Fruit fly (Drosophila melanogaster) whole organism, embryonic: ENCODE results near the gene shd.
A peak's percentile ranks its signal among the peaks of the same experiment; 100 is the strongest.

Source experiments
- Antp ChIP-seq: fragments of 200-800 bp; sonication (Bioruptor generic); optimal IDR thresholded peaks from 3 replicates; lab custom pipeline; 2016; ENCODE audit warnings: missing biosample characterization, missing genetic modification characterization
- Atf6 ChIP-seq: fragments of 200-800 bp; sonication (Bioruptor generic); IDR thresholded peaks from 2 replicates; pipeline ENCODE4 v1.3.6; 2022; ENCODE audit warnings: missing biosample characterization, missing genetic modification characterization
- Awh ChIP-seq: fragments of 200-800 bp; sonication (Bioruptor generic); IDR thresholded peaks from 2 replicates; pipeline ENCODE4, ENCODE4 v1.3.6; 2022; ENCODE audit warnings: missing biosample characterization, missing genetic modification characterization
- CG10267 ChIP-seq: fragments of 200-800 bp; sonication (Bioruptor generic); optimal IDR thresholded peaks from 2 replicates; lab custom pipeline; 2018; ENCODE audit warnings: missing biosample characterization, mild to moderate bottlenecking, missing genetic modification characterization, moderate library complexity
- CG10979 ChIP-seq: fragments of 200-800 bp; sonication (Bioruptor generic); optimal IDR thresholded peaks from 2 replicates; lab custom pipeline; 2018; ENCODE audit warnings: missing biosample characterization, mild to moderate bottlenecking, missing genetic modification characterization, moderate library complexity
- CG11504 ChIP-seq: fragments of 200-800 bp; sonication (Bioruptor generic); optimal IDR thresholded peaks from 3 replicates; lab custom pipeline; 2019; ENCODE audit warnings: missing biosample characterization, mild to moderate bottlenecking, missing genetic modification characterization, moderate library complexity
- CG12391 ChIP-seq: fragments of 200-800 bp; sonication (Bioruptor generic); optimal IDR thresholded peaks from 3 replicates; lab custom pipeline; 2018; ENCODE audit warnings: missing biosample characterization, mild to moderate bottlenecking, missing genetic modification characterization, moderate library complexity
- CG17328 ChIP-seq: fragments of 200-800 bp; sonication (Bioruptor generic); IDR thresholded peaks from 2 replicates; pipeline ENCODE4 v1.3.6; 2022; ENCODE audit warnings: missing biosample characterization, missing genetic modification characterization
- CG17361 ChIP-seq: fragments of 200-800 bp; sonication (Bioruptor generic); IDR thresholded peaks from 3 replicates; pipeline ENCODE4 v1.3.6; 2022; ENCODE audit warnings: missing biosample characterization, missing genetic modification characterization
- CG17829 ChIP-seq: fragments of 200-800 bp; optimal IDR thresholded peaks from 2 replicates; lab custom pipeline; 2019; ENCODE audit warnings: missing biosample characterization, mild to moderate bottlenecking, missing genetic modification characterization, moderate library complexity
- CG18262 ChIP-seq: fragments of 200-800 bp; optimal IDR thresholded peaks from 3 replicates; lab custom pipeline; 2019; ENCODE audit warnings: missing biosample characterization, mild to moderate bottlenecking, missing genetic modification characterization, moderate library complexity
- CG2712 ChIP-seq: fragments of 200-800 bp; optimal IDR thresholded peaks from 3 replicates; lab custom pipeline; 2019; ENCODE audit warnings: missing biosample characterization, mild to moderate bottlenecking, missing genetic modification characterization, moderate library complexity
- CG3065 ChIP-seq: fragments of 200-800 bp; sonication (Bioruptor generic); optimal IDR thresholded peaks from 2 replicates; lab custom pipeline; 2016; ENCODE audit warnings: missing biosample characterization, missing genetic modification characterization
- CG31441 ChIP-seq: fragments of 200-800 bp; sonication (Bioruptor generic); IDR thresholded peaks from 2 replicates; pipeline ENCODE4 v1.3.6; 2022; ENCODE audit warnings: missing biosample characterization, missing genetic modification characterization
- CG3163 ChIP-seq: fragments of 200-800 bp; sonication (Bioruptor generic); optimal IDR thresholded peaks from 3 replicates; lab custom pipeline; 2016; ENCODE audit warnings: missing biosample characterization, missing genetic modification characterization
- CG3407 ChIP-seq: fragments of 200-800 bp; sonication (Bioruptor generic); optimal IDR thresholded peaks from 2 replicates; lab custom pipeline; 2018; ENCODE audit warnings: missing biosample characterization, mild to moderate bottlenecking, missing genetic modification characterization
- CG5245 ChIP-seq: fragments of 200-800 bp; sonication (Bioruptor generic); optimal IDR thresholded peaks from 3 replicates; lab custom pipeline; 2016; ENCODE audit warnings: missing biosample characterization, missing genetic modification characterization
- CG6689 ChIP-seq: fragments of 200-800 bp; sonication (Bioruptor generic); IDR thresholded peaks from 2 replicates; pipeline ENCODE4 v1.3.6; 2022; ENCODE audit warnings: missing biosample characterization, missing genetic modification characterization
- CoRest ChIP-seq: fragments of 200-800 bp; sonication (Bioruptor generic); optimal IDR thresholded peaks from 3 replicates; lab custom pipeline; 2018; ENCODE audit warnings: missing biosample characterization, mild to moderate bottlenecking, missing genetic modification characterization, moderate library complexity
- D19A ChIP-seq: fragments of 200-800 bp; optimal IDR thresholded peaks from 3 replicates; lab custom pipeline; 2019; ENCODE audit warnings: missing biosample characterization, mild to moderate bottlenecking, missing genetic modification characterization, moderate library complexity
- E2f1 ChIP-seq: fragments of 200-800 bp; sonication (Bioruptor generic); IDR thresholded peaks from 2 replicates; pipeline ENCODE4 v1.3.6; 2022; ENCODE audit warnings: missing biosample characterization, missing genetic modification characterization
- Ets65A ChIP-seq: fragments of 200-800 bp; sonication (Bioruptor generic); peaks from one replicate; lab custom pipeline; 2016; ENCODE audit warnings: missing biosample characterization, missing genetic modification characterization
- Hey ChIP-seq: fragments of 200-800 bp; sonication (Bioruptor generic); optimal IDR thresholded peaks from 3 replicates; lab custom pipeline; 2018; ENCODE audit warnings: missing biosample characterization, mild to moderate bottlenecking, missing genetic modification characterization
- Hr51 ChIP-seq, 2 experiments: fragments of 200-800 bp; sonication (Bioruptor generic); optimal IDR thresholded peaks; 2 replicates in 1 of 2; 3 replicates in 1 of 2; lab custom pipeline; 2016 to 2018; ENCODE audit warnings: missing biosample characterization in 2 of 2, missing genetic modification characterization in 2 of 2, mild to moderate bottlenecking in 1 of 2, moderate library complexity in 1 of 2
- Meics ChIP-seq: fragments of 200-800 bp; sonication (Bioruptor generic); optimal IDR thresholded peaks from 2 replicates; lab custom pipeline; 2017; ENCODE audit warnings: missing biosample characterization, mild to moderate bottlenecking, missing genetic modification characterization
- Neu2 ChIP-seq: fragments of 200-800 bp; sonication (Bioruptor generic); optimal IDR thresholded peaks from 3 replicates; lab custom pipeline; 2016; ENCODE audit warnings: missing biosample characterization, missing genetic modification characterization, borderline replicate concordance
- Oli ChIP-seq: fragments of 200-800 bp; sonication (Bioruptor generic); optimal IDR thresholded peaks from 2 replicates; lab custom pipeline; 2018; ENCODE audit warnings: missing biosample characterization, mild to moderate bottlenecking, missing genetic modification characterization, moderate library complexity
- az2 ChIP-seq: fragments of 200-800 bp; sonication (Bioruptor generic); optimal IDR thresholded peaks from 3 replicates; lab custom pipeline; 2016; ENCODE audit warnings: missing biosample characterization, missing genetic modification characterization
- crol ChIP-seq: fragments of 200-800 bp; sonication (Bioruptor generic); IDR thresholded peaks from 2 replicates; pipeline ENCODE4 v1.3.6; 2022; ENCODE audit warnings: missing biosample characterization, missing genetic modification characterization
- dmrt11E ChIP-seq: fragments of 200-800 bp; sonication (Bioruptor generic); optimal IDR thresholded peaks from 3 replicates; lab custom pipeline; 2018; ENCODE audit warnings: missing biosample characterization, mild to moderate bottlenecking, missing genetic modification characterization, moderate library complexity
- dmrt99B ChIP-seq: fragments of 200-800 bp; sonication (Bioruptor generic); optimal IDR thresholded peaks from 2 replicates; lab custom pipeline; 2018; ENCODE audit warnings: missing biosample characterization, mild to moderate bottlenecking, missing genetic modification characterization, moderate library complexity
- dysf ChIP-seq: fragments of 200-800 bp; sonication (Bioruptor generic); IDR thresholded peaks from 3 replicates; pipeline ENCODE4 v1.3.6; 2022; ENCODE audit warnings: missing biosample characterization, missing genetic modification characterization
- gce ChIP-seq: fragments of 200-800 bp; sonication (Bioruptor generic); IDR thresholded peaks from 3 replicates; pipeline ENCODE4 v1.3.6; 2022; ENCODE audit warnings: missing biosample characterization, missing genetic modification characterization
- gem ChIP-seq: fragments of 200-800 bp; sonication (Bioruptor generic); optimal IDR thresholded peaks from 2 replicates; lab custom pipeline; 2019; ENCODE audit warnings: missing biosample characterization, mild to moderate bottlenecking, missing genetic modification characterization, moderate library complexity
- gsb-n ChIP-seq: fragments of 200-800 bp; sonication (Bioruptor generic); optimal IDR thresholded peaks from 3 replicates; lab custom pipeline; 2018; ENCODE audit warnings: missing biosample characterization, mild to moderate bottlenecking, missing genetic modification characterization
- hkb ChIP-seq, 2 experiments: fragments of 200-800 bp in 1 of 2; fragments of >200 bp in 1 of 2; sonication (Bioruptor generic) in 1 of 2; IDR thresholded peaks in 1 of 2; optimal IDR thresholded peaks in 1 of 2; 2 replicates each; pipeline versions ENCODE4 v1.3.6 to Lab custom; 2017 to 2022; ENCODE audit warnings: missing biosample characterization in 1 of 2, missing genetic modification characterization in 1 of 2
- ind ChIP-seq: fragments of 200-800 bp; sonication (Bioruptor generic); optimal IDR thresholded peaks from 3 replicates; lab custom pipeline; 2016; ENCODE audit warnings: missing biosample characterization, missing genetic modification characterization
- lab ChIP-seq: fragments of 200-800 bp; sonication (Bioruptor generic); optimal IDR thresholded peaks from 3 replicates; lab custom pipeline; 2017; ENCODE audit warnings: missing biosample characterization, missing genetic modification characterization, mild to moderate bottlenecking, moderate library complexity, missing genetic modification reagents
- lilli ChIP-seq: fragments of 200-800 bp; sonication (Bioruptor generic); optimal IDR thresholded peaks from 3 replicates; lab custom pipeline; 2016; ENCODE audit warnings: missing biosample characterization, missing genetic modification characterization
- luna ChIP-seq: fragments of 200-800 bp; sonication (Bioruptor generic); optimal IDR thresholded peaks from 2 replicates; lab custom pipeline; 2016; ENCODE audit warnings: missing biosample characterization, missing genetic modification characterization
- nmo ChIP-seq: fragments of 200-800 bp; sonication (Bioruptor generic); optimal IDR thresholded peaks from 2 replicates; lab custom pipeline; 2018; ENCODE audit warnings: missing biosample characterization, mild to moderate bottlenecking, missing genetic modification characterization, moderate library complexity
- pan ChIP-seq, 4 experiments: fragments of >200 bp in 3 of 4; fragments of 200-800 bp in 1 of 4; sonication (Bioruptor generic) in 1 of 4; optimal IDR thresholded peaks in 3 of 4; IDR thresholded peaks in 1 of 4; 2 replicates each; pipeline versions ENCODE4 v1.3.6 to Lab custom; 2017 to 2022; ENCODE audit warnings: missing biosample characterization in 2 of 4, missing genetic modification characterization in 2 of 4, mixed read lengths in 1 of 4
- prd ChIP-seq, 3 experiments: fragments of >200 bp in 2 of 3; fragments of 200-800 bp in 1 of 3; sonication (Bioruptor generic) in 1 of 3; optimal IDR thresholded peaks in 2 of 3; IDR thresholded peaks in 1 of 3; 2 replicates in 2 of 3; 3 replicates in 1 of 3; pipeline versions ENCODE4 v1.3.6 to Lab custom; 2017 to 2022; ENCODE audit warnings: missing biosample characterization in 1 of 3, missing genetic modification characterization in 1 of 3
- row ChIP-seq: fragments of 200-800 bp; sonication (Bioruptor generic); IDR thresholded peaks from 3 replicates; pipeline ENCODE4 v1.3.6; 2022; ENCODE audit warnings: missing biosample characterization, missing genetic modification characterization
- sens ChIP-seq: fragments of 200-800 bp; sonication (Bioruptor generic); peaks from one replicate; lab custom pipeline; 2016; ENCODE audit warnings: missing biosample characterization, missing genetic modification characterization
- sens-2 ChIP-seq: fragments of 200-800 bp; sonication (Bioruptor generic); IDR thresholded peaks from 2 replicates; pipeline ENCODE4 v1.3.6; 2022; ENCODE audit warnings: missing biosample characterization, missing genetic modification characterization
- slbo ChIP-seq: fragments of 200-800 bp; sonication (Bioruptor generic); IDR thresholded peaks from 2 replicates; pipeline ENCODE4 v1.3.6; 2022; ENCODE audit warnings: missing biosample characterization, missing genetic modification characterization
- tap ChIP-seq: fragments of 200-800 bp; optimal IDR thresholded peaks from 3 replicates; lab custom pipeline; 2019; ENCODE audit warnings: missing biosample characterization, mild to moderate bottlenecking, missing genetic modification characterization, moderate library complexity
- unpg ChIP-seq: fragments of 200-800 bp; sonication (Bioruptor generic); optimal IDR thresholded peaks from 3 replicates; lab custom pipeline; 2018; ENCODE audit warnings: missing biosample characterization, mild to moderate bottlenecking, missing genetic modification characterization, moderate library complexity

shd gene

dm6 chr3L:14574649-14575048, 39.6 kb upstream of the shd start:
- TF ChIP-seq ind (GFP tag; lab: Kevin White, UChicago) (peak; percentile 4), CG3163 (GFP tag; lab: Kevin White, UChicago) (no peak), prd (optimal IDR thresholded peaks at IDR 0.05; lab: Kevin White, UChicago) (no peak), prd (GFP tag; IDR thresholded peaks at IDR 0.05; lab: Robert Waterston, UW) (peak; percentile 56; the same call in 1 of the 3 replicates), Hey (tag; lab: Kevin White, UChicago) (no peak), gce (GFP tag; lab: Robert Waterston, UW) (0 out of 3 replicates have a peak, but pooled peaks have one; percentile 17), sens (GFP tag; lab: Kevin White, UChicago) (peak; percentile 11), hkb (optimal IDR thresholded peaks at IDR 0.05; lab: Kevin White, UChicago) (no peak), hkb (GFP tag; IDR thresholded peaks at IDR 0.05; lab: Robert Waterston, UW) (peak; percentile 50), CG2712 (tag; lab: Kevin White, UChicago) (peak; percentile 55), CG17361 (GFP tag; lab: Robert Waterston, UW) (0 out of 3 replicates have a peak, but pooled peaks have one; percentile 29), CG18262 (tag; lab: Kevin White, UChicago) (peak; percentile 50), Hr51 (GFP tag; optimal IDR thresholded peaks at IDR 0.05; lab: Kevin White, UChicago) (peak in 1 of 2 experiments; percentile 24), tap (tag; lab: Kevin White, UChicago) (peak; percentile 42), crol (no peak), Ets65A (GFP tag; lab: Kevin White, UChicago) (peak; percentile 90), dmrt11E (tag; lab: Kevin White, UChicago) (peak; percentile 14), dmrt99B (tag; lab: Kevin White, UChicago) (peak; percentile 46), D19A (tag; lab: Kevin White, UChicago) (peak; percentile 40), CG12391 (tag; lab: Kevin White, UChicago) (peak; percentile 27), CG3065 (GFP tag; lab: Kevin White, UChicago) (no peak), CG17829 (tag; lab: Kevin White, UChicago) (peak; percentile 22), CG5245 (GFP tag; lab: Kevin White, UChicago) (peak; percentile 2), CG3407 (GFP tag; lab: Kevin White, UChicago) (no peak), gsb-n (tag; lab: Kevin White, UChicago) (peak; percentile 18), Neu2 (GFP tag; lab: Kevin White, UChicago) (no peak), CG10267 (peak; percentile 10), Oli (tag; lab: Kevin White, UChicago) (peak; percentile 10), sens-2 (no peak), CG11504 (tag; lab: Kevin White, UChicago) (peak; percentile 65), CG10979 (tag; lab: Kevin White, UChicago) (peak; percentile 28), Awh (GFP tag; lab: Robert Waterston, UW) (0 out of 2 replicates have a peak, but pooled peaks have one; percentile 29), dysf (GFP tag; lab: Robert Waterston, UW) (peak; percentile 49; the same call in 2 of the 3 replicates), lab (GFP tag; lab: Kevin White, UChicago) (peak; percentile 40), Antp (GFP tag; lab: Kevin White, UChicago) (no peak), pan (optimal IDR thresholded peaks at IDR 0.05; lab: Kevin White, UChicago) (no peak), pan (GFP tag; optimal IDR thresholded peaks at IDR 0.05 in 1 of 2, IDR thresholded peaks at IDR 0.05 in 1 of 2) (peak in 1 of 2 experiments; percentile 20), Atf6 (GFP tag; lab: Robert Waterston, UW) (no peak), CG17328 (no peak), nmo (peak; percentile 28), slbo (peak; percentile 26; the same call in 1 of the 2 replicates), CoRest (tag; lab: Kevin White, UChicago) (peak; percentile 13), CG6689 (GFP tag; lab: Robert Waterston, UW) (peak; percentile 43), Meics (GFP tag; lab: Kevin White, UChicago) (peak; percentile 1), E2f1 (GFP tag; lab: Robert Waterston, UW) (0 out of 2 replicates have a peak, but pooled peaks have one; percentile 13), CG31441 (peak; percentile 42; the same call in 1 of the 2 replicates), gem (tag; lab: Kevin White, UChicago) (peak; percentile 41), row (GFP tag; lab: Robert Waterston, UW) (peak; percentile 63), lilli (GFP tag; lab: Kevin White, UChicago) (no peak), az2 (GFP tag; lab: Kevin White, UChicago) (peak; percentile 8), unpg (peak; percentile 4), luna (GFP tag; lab: Kevin White, UChicago) (no peak)
